Fruit fly (Drosophila melanogaster): ENCODE measurements around the gene CG4119.

- no peak for TF ChIP-seq EcR (GFP tag; optimal IDR thresholded peaks at IDR 0.05)
- no peak for TF ChIP-seq D1 (tag; optimal IDR thresholded peaks at IDR 0.05)
- peak; percentile 62 for TF ChIP-seq CG17806 (tag; optimal IDR thresholded peaks at IDR 0.05)
- TF ChIP-seq CG8301 (tag; optimal IDR thresholded peaks at IDR 0.05), result peak; percentile 73
- peak; percentile 57 for TF ChIP-seq CG34367 (tag; optimal IDR thresholded peaks at IDR 0.05)
- peak; percentile 75 for TF ChIP-seq CG14655 (GFP tag; optimal IDR thresholded peaks at IDR 0.05)
Measured at dm6 chrX:5648437-5648959, 17.4 kb upstream of the CG4119 start, which contains the start of gene OtopLa.
